Worm (Caenorhabditis elegans) whole organism, L2 larva: Measurements from ENCODE around the gene srbc-12.

ENCODE experiments used
- aly-2 ChIP-seq: fragments of 150-350 bp; optimal IDR thresholded peaks from 2 replicates; lab custom pipeline; 2014; ENCODE audit warnings: missing biosample characterization, missing genetic modification characterization
- gmeb-1 ChIP-seq: fragments of 150-350 bp; optimal IDR thresholded peaks from 2 replicates; lab custom pipeline; 2014; ENCODE audit warnings: missing biosample characterization, missing genetic modification characterization
- lsy-2 ChIP-seq, 2 experiments: fragments of 150-350 bp in 1 of 2; sonication (generic microtip) in 1 of 2; optimal IDR thresholded peaks; 2 replicates each; lab custom pipeline; 2014 to 2017; ENCODE audit warnings: missing biosample characterization in 2 of 2, missing genetic modification characterization in 2 of 2
- nhr-11 ChIP-seq: fragments of 150-350 bp; optimal IDR thresholded peaks from 2 replicates; lab custom pipeline; 2014; ENCODE audit warnings: missing biosample characterization, missing genetic modification characterization
- nhr-237 ChIP-seq: fragments of 150-350 bp; optimal IDR thresholded peaks from 2 replicates; lab custom pipeline; 2014; ENCODE audit warnings: missing biosample characterization, missing genetic modification characterization
- ztf-4 ChIP-seq: fragments of 150-350 bp; optimal IDR thresholded peaks from 2 replicates; lab custom pipeline; 2014; ENCODE audit warnings: missing biosample characterization, missing genetic modification characterization

DNA sequence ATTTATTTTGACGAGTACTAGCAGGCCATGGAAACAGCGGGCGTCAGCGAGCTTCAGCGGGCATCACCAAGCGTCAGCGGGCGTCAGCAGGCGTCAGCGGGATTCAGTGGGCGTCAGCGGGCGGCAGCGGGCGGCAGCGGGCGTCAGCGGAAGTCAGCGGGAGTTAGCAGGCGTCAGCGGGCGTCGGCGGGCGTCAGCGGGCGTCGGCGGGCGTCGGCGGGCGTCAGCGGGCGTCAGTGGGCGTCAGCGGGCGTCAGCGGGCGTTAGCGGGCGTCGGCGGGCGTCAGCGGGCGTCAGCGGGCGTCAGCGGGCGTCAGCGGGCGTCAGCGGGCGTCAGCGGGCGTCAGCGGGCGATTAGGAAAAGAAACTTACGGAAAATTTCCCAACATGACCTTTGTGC lies 7.0 kb upstream of the srbc-12 start:
- no peak for TF ChIP-seq nhr-11 (tag; lab: Kevin White, UChicago)
- TF ChIP-seq lsy-2 (tag; optimal IDR thresholded peaks at IDR 0.05; lab: Kevin White, UChicago) = no peak
- no peak for TF ChIP-seq nhr-237
- no peak for TF ChIP-seq gmeb-1
- TF ChIP-seq ztf-4 = no peak
- no peak for TF ChIP-seq aly-2
